ENCODE assay signal across 1 fruit fly cellular context in the genomic region with DNA sequence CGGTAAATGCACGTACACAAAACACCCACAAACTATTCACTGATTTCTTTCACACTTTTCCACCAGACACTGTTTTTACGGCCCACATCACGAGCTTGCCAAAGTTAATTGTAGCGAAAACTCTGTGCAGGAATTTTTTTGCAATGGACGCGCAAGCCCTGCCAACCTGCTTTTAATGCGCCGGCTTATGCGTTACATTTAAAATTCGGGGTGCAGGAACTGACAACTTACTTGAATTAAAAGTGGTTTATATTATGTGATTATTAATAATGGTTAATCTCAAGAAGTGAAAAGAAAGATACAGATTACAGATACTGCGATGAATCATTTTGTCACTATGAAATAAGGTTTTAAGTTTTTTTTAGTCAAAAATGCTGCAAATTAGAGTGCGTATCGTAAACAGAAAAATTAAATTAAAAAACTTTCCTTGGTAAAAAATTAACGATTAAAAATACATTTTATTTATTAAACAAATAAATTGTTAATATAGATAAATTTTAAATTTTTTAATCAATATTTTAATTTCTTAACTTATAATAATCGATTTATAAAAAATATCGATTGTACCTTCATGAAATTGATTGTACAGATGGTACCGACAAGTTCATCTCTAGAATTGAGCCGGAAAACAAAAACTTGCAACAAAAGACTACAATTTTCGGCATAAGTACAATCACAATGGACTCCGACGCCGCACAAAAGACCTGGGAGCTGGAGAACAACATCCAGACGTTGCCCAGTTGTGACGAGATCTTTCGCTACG.
TF ChIP-seq lines count a peak whose summit lies in the region.

Gene CG42232, minus strand, starts transcription at position 163 of the 763 bp plus-strand sequence.
Gene CSN5, plus strand, starts transcription at position 599 of the 763 bp plus-strand sequence.

TF ChIP-seq in whole organism, embryonic, 481 proteins besides CTCF, POLR2A, EP300 and RAD21 (continued from another document and continues in another):
- TF ChIP-seq Dbx (GFP tag; IDR thresholded peaks at IDR 0.05; lab: Robert Waterston, UW) (peak; percentile 47; the same call in 1 of the 3 replicates), CG32772 (GFP tag; IDR thresholded peaks at IDR 0.05; lab: Robert Waterston, UW) (peak; percentile 17; the same call in 1 of the 2 replicates), z (GFP tag; IDR thresholded peaks at IDR 0.05; lab: Robert Waterston, UW) (no peak), CG14667 (GFP tag; IDR thresholded peaks at IDR 0.05; lab: Robert Waterston, UW) (no peak), Bteb2 (GFP tag; optimal IDR thresholded peaks at IDR 0.05; lab: Kevin White, UChicago) (no peak), sens-2 (GFP tag; IDR thresholded peaks at IDR 0.05; lab: Robert Waterston, UW) (no peak), disco-r (GFP tag; optimal IDR thresholded peaks at IDR 0.05; lab: Kevin White, UChicago) (no peak), dmrt99B (tag; optimal IDR thresholded peaks at IDR 0.05; lab: Kevin White, UChicago) (no peak), gsb-n (tag; optimal IDR thresholded peaks at IDR 0.05; lab: Kevin White, UChicago) (no peak), eyg (GFP tag; optimal IDR thresholded peaks at IDR 0.05; lab: Kevin White, UChicago) (no peak), CG31224 (GFP tag; IDR thresholded peaks at IDR 0.05; lab: Robert Waterston, UW) (no peak), gro (GFP tag; optimal IDR thresholded peaks at IDR 0.05; lab: Kevin White, UChicago) (no peak), Ets97D (GFP tag; optimal IDR thresholded peaks at IDR 0.05; lab: Kevin White, UChicago) (peak; percentile 32), E2f2 (GFP tag; IDR thresholded peaks at IDR 0.05; lab: Robert Waterston, UW) (peak; percentile 62), pzg (GFP tag; optimal IDR thresholded peaks at IDR 0.05; lab: Kevin White, UChicago) (peak; percentile 50), cad (GFP tag; optimal IDR thresholded peaks at IDR 0.05; lab: Kevin White, UChicago) (no peak), nerfin-1 (tag; optimal IDR thresholded peaks at IDR 0.05; lab: Kevin White, UChicago) (peak; percentile 99), Ssrp (tag; optimal IDR thresholded peaks at IDR 0.05; lab: Kevin White, UChicago) (peak; percentile 64), CG15011 (GFP tag; optimal IDR thresholded peaks at IDR 0.05; lab: Kevin White, UChicago) (no peak), GATAe (GFP tag; conservative IDR thresholded peaks at IDR 0.05; lab: Robert Waterston, UW) (no peak), lilli (GFP tag; optimal IDR thresholded peaks at IDR 0.05; lab: Kevin White, UChicago) (no peak), chif (GFP tag; optimal IDR thresholded peaks at IDR 0.05; lab: Kevin White, UChicago) (peak; percentile 28 to 45), run (tag; optimal IDR thresholded peaks at IDR 0.05; lab: Kevin White, UChicago) (peak; percentile 17), CG14441 (GFP tag; IDR thresholded peaks at IDR 0.05; lab: Robert Waterston, UW) (peak; percentile 39; the same call in 1 of the 2 replicates), CG12769 (tag; optimal IDR thresholded peaks at IDR 0.05; lab: Kevin White, UChicago) (no peak), CG3726 (GFP tag; IDR thresholded peaks at IDR 0.05; lab: Robert Waterston, UW) (no peak), CG32532 (GFP tag; IDR thresholded peaks at IDR 0.05; lab: Robert Waterston, UW) (peak; percentile 57), D (optimal IDR thresholded peaks at IDR 0.05; lab: Kevin White, UChicago) (no peak), D (GFP tag; optimal IDR thresholded peaks at IDR 0.05; lab: Kevin White, UChicago) (no peak), insv (GFP tag; optimal IDR thresholded peaks at IDR 0.05; lab: Kevin White, UChicago) (peak in 1 of 2 experiments; percentile 4), CG9609 (GFP tag; optimal IDR thresholded peaks at IDR 0.05; lab: Kevin White, UChicago) (peak; percentile 0), CG34224 (GFP tag; IDR thresholded peaks at IDR 0.05; lab: Robert Waterston, UW; ENCODE audit: partially characterized antibody) (no peak), Hmr (GFP tag; optimal IDR thresholded peaks at IDR 0.05; lab: Kevin White, UChicago) (peak; percentile 51), CG17612 (GFP tag; IDR thresholded peaks at IDR 0.05; lab: Robert Waterston, UW) (no peak), toy (GFP tag; IDR thresholded peaks at IDR 0.05; lab: Robert Waterston, UW) (no peak), CG11093 (GFP tag; IDR thresholded peaks at IDR 0.05; lab: Robert Waterston, UW) (no peak), CG10543 (GFP tag; optimal IDR thresholded peaks at IDR 0.05; lab: Kevin White, UChicago) (no peak), da (GFP tag; optimal IDR thresholded peaks at IDR 0.05; lab: Kevin White, UChicago) (no peak), CG13775 (GFP tag; optimal IDR thresholded peaks at IDR 0.05; lab: Kevin White, UChicago) (peak; percentile 80), CG10209 (GFP tag; optimal IDR thresholded peaks at IDR 0.05; lab: Kevin White, UChicago) (no peak), CG4424 (GFP tag; optimal IDR thresholded peaks at IDR 0.05; lab: Kevin White, UChicago) (peak; percentile 75), jing (GFP tag; optimal IDR thresholded peaks at IDR 0.05; lab: Kevin White, UChicago) (no peak), Hr51 (GFP tag; optimal IDR thresholded peaks at IDR 0.05; lab: Kevin White, UChicago) (peak in 1 of 2 experiments; percentile 36), CG12236 (GFP tag; optimal IDR thresholded peaks at IDR 0.05; lab: Kevin White, UChicago) (no peak), ara (GFP tag; IDR thresholded peaks at IDR 0.05; lab: Robert Waterston, UW) (peak; percentile 47; the same call in 1 of the 2 replicates), CG4730 (GFP tag; IDR thresholded peaks at IDR 0.05; lab: Robert Waterston, UW) (0 out of 2 replicates have a peak, but pooled peaks have one; percentile 21), Abd-B (GFP tag; optimal IDR thresholded peaks at IDR 0.05; lab: Kevin White, UChicago) (no peak), bsh (GFP tag; optimal IDR thresholded peaks at IDR 0.05; lab: Kevin White, UChicago) (no peak), CG1603 (tag; optimal IDR thresholded peaks at IDR 0.05; lab: Kevin White, UChicago) (no peak), tx (GFP tag; optimal IDR thresholded peaks at IDR 0.05; lab: Kevin White, UChicago) (peak; percentile 6), CG18764 (GFP tag; optimal IDR thresholded peaks at IDR 0.05; lab: Kevin White, UChicago) (peak; percentile 40), crc (GFP tag; optimal IDR thresholded peaks at IDR 0.05; lab: Kevin White, UChicago) (no peak), Dip2 (GFP tag; IDR thresholded peaks at IDR 0.05; lab: Robert Waterston, UW) (no peak), Vsx1 (GFP tag; optimal IDR thresholded peaks at IDR 0.05; lab: Kevin White, UChicago) (no peak), dysf (GFP tag; IDR thresholded peaks at IDR 0.05; lab: Robert Waterston, UW) (0 out of 3 replicates have a peak, but pooled peaks have one; percentile 19), Oli (tag; optimal IDR thresholded peaks at IDR 0.05; lab: Kevin White, UChicago) (no peak), lov (optimal IDR thresholded peaks at IDR 0.05; lab: Kevin White, UChicago) (no peak), lov (GFP tag; IDR thresholded peaks at IDR 0.05; lab: Robert Waterston, UW) (no peak), NC2α (GFP tag; optimal IDR thresholded peaks at IDR 0.05; lab: Kevin White, UChicago) (no peak), CG11695 (GFP tag; IDR thresholded peaks at IDR 0.05; lab: Robert Waterston, UW) (no peak), CG6689 (GFP tag; IDR thresholded peaks at IDR 0.05; lab: Robert Waterston, UW) (peak; percentile 59), CG17829 (tag; optimal IDR thresholded peaks at IDR 0.05; lab: Kevin White, UChicago) (peak; percentile 76), esg (GFP tag; conservative IDR thresholded peaks at IDR 0.05; lab: Robert Waterston, UW) (no peak), CG15073 (GFP tag; optimal IDR thresholded peaks at IDR 0.05; lab: Kevin White, UChicago) (no peak), CG10979 (tag; optimal IDR thresholded peaks at IDR 0.05; lab: Kevin White, UChicago) (peak; percentile 68), CG2129 (GFP tag; IDR thresholded peaks at IDR 0.05; lab: Robert Waterston, UW; ENCODE audit: partially characterized antibody) (no peak; the same call in 1 of the 2 replicates), az2 (GFP tag; optimal IDR thresholded peaks at IDR 0.05; lab: Kevin White, UChicago) (peak; percentile 67), stwl (tag; optimal IDR thresholded peaks at IDR 0.05; lab: Kevin White, UChicago) (peak; percentile 68), vnd (GFP tag; IDR thresholded peaks at IDR 0.05; lab: Robert Waterston, UW; ENCODE audit: partially characterized antibody) (no peak), shn (GFP tag; optimal IDR thresholded peaks at IDR 0.05; lab: Kevin White, UChicago) (peak; percentile 12), CG2875 (GFP tag; optimal IDR thresholded peaks at IDR 0.05; lab: Kevin White, UChicago) (peak; percentile 26), ems (GFP tag; optimal IDR thresholded peaks at IDR 0.05; lab: Kevin White, UChicago) (peak; percentile 44), Nf-YA (GFP tag; IDR thresholded peaks at IDR 0.05; lab: Robert Waterston, UW) (no peak), p53 (GFP tag; optimal IDR thresholded peaks at IDR 0.05; lab: Kevin White, UChicago) (peak; percentile 49), Sin3A (optimal IDR thresholded peaks at IDR 0.05; lab: Kevin White, UChicago) (peak; percentile 18), Scr (GFP tag; IDR thresholded peaks at IDR 0.05; lab: Robert Waterston, UW; ENCODE audit: partially characterized antibody) (peak; percentile 64), repo (GFP tag; optimal IDR thresholded peaks at IDR 0.05; lab: Kevin White, UChicago) (peak; percentile 16), vvl (GFP tag; IDR thresholded peaks at IDR 0.05; lab: Robert Waterston, UW) (peak; percentile 71), salm (tag; optimal IDR thresholded peaks at IDR 0.05; lab: Kevin White, UChicago) (no peak), Gug (GFP tag; IDR thresholded peaks at IDR 0.05; lab: Robert Waterston, UW) (no peak; the same call in 3 of the 4 replicates), Fer2 (tag; optimal IDR thresholded peaks at IDR 0.05; lab: Kevin White, UChicago) (peak; percentile 47), CG8281 (tag; optimal IDR thresholded peaks at IDR 0.05; lab: Kevin White, UChicago) (no peak), ac (GFP tag; optimal IDR thresholded peaks at IDR 0.05; lab: Kevin White, UChicago) (no peak), CG3847 (GFP tag; IDR thresholded peaks at IDR 0.05; lab: Robert Waterston, UW) (peak; percentile 69), Rx (GFP tag; IDR thresholded peaks at IDR 0.05; lab: Robert Waterston, UW) (peak; percentile 30; the same call in 1 of the 2 replicates), CG10267 (tag; optimal IDR thresholded peaks at IDR 0.05; lab: Kevin White, UChicago) (peak; percentile 75), caup (GFP tag; optimal IDR thresholded peaks at IDR 0.05; lab: Kevin White, UChicago; ENCODE audit: severe bottlenecking) (no peak), CG4617 (GFP tag; optimal IDR thresholded peaks at IDR 0.05; lab: Kevin White, UChicago; ENCODE audit: borderline replicate concordance) (peak; percentile 13), CG14860 (GFP tag; IDR thresholded peaks at IDR 0.05; lab: Robert Waterston, UW; ENCODE audit: partially characterized antibody) (peak; percentile 30; the same call in 1 of the 3 replicates), Dek (tag; optimal IDR thresholded peaks at IDR 0.05; lab: Kevin White, UChicago) (peak; percentile 28), CG11560 (tag; IDR thresholded peaks at IDR 0.05; lab: Robert Waterston, UW) (no peak), slou (GFP tag; optimal IDR thresholded peaks at IDR 0.05; lab: Kevin White, UChicago) (peak; percentile 21), Gsc (GFP tag; IDR thresholded peaks at IDR 0.05; lab: Robert Waterston, UW) (no peak), CG6254 (GFP tag; optimal IDR thresholded peaks at IDR 0.05; lab: Kevin White, UChicago) (peak; percentile 21), CG8388 (GFP tag; optimal IDR thresholded peaks at IDR 0.05; lab: Kevin White, UChicago) (no peak), fru (optimal IDR thresholded peaks at IDR 0.05; lab: Kevin White, UChicago) (no peak), Sox102F (GFP tag; optimal IDR thresholded peaks at IDR 0.05; lab: Kevin White, UChicago) (no peak), twi (tag; optimal IDR thresholded peaks at IDR 0.05; lab: Kevin White, UChicago) (peak; percentile 12), hth (optimal IDR thresholded peaks at IDR 0.05; lab: Kevin White, UChicago) (no peak), CG6272 (GFP tag; IDR thresholded peaks at IDR 0.05; lab: Robert Waterston, UW) (peak; percentile 45; the same call in 1 of the 2 replicates), CG31388 (GFP tag; optimal IDR thresholded peaks at IDR 0.05; lab: Kevin White, UChicago) (peak; percentile 39), lab (GFP tag; optimal IDR thresholded peaks at IDR 0.05; lab: Kevin White, UChicago) (no peak), HLH54F (GFP tag; optimal IDR thresholded peaks at IDR 0.05; lab: Kevin White, UChicago) (peak; percentile 54), NFAT (GFP tag; IDR thresholded peaks at IDR 0.05; lab: Robert Waterston, UW) (no peak), otp (GFP tag; IDR thresholded peaks at IDR 0.05; lab: Robert Waterston, UW) (no peak), CG4820 (GFP tag; optimal IDR thresholded peaks at IDR 0.05; lab: Kevin White, UChicago) (peak; percentile 54), br (optimal IDR thresholded peaks at IDR 0.05; lab: Kevin White, UChicago) (no peak), ftz-f1 (GFP tag; optimal IDR thresholded peaks at IDR 0.05; lab: Kevin White, UChicago) (no peak), pho (GFP tag; optimal IDR thresholded peaks at IDR 0.05; lab: Kevin White, UChicago) (peak; percentile 55), hkb (optimal IDR thresholded peaks at IDR 0.05; lab: Kevin White, UChicago) (no peak), hkb (GFP tag; IDR thresholded peaks at IDR 0.05; lab: Robert Waterston, UW) (peak; percentile 51; the same call in 1 of the 2 replicates), CG4707 (GFP tag; optimal IDR thresholded peaks at IDR 0.05; lab: Kevin White, UChicago) (no peak), amos (GFP tag; IDR thresholded peaks at IDR 0.05; lab: Robert Waterston, UW; ENCODE audit: partially characterized antibody) (peak; percentile 51; the same call in 1 of the 2 replicates), CG13287 (GFP tag; IDR thresholded peaks at IDR 0.05; lab: Robert Waterston, UW; ENCODE audit: partially characterized antibody) (peak; percentile 61), CG15514 (GFP tag; optimal IDR thresholded peaks at IDR 0.05; lab: Kevin White, UChicago) (peak; percentile 59), CG18262 (tag; optimal IDR thresholded peaks at IDR 0.05; lab: Kevin White, UChicago) (peak; percentile 51), pnt (GFP tag; optimal IDR thresholded peaks at IDR 0.05; lab: Kevin White, UChicago) (peak; percentile 65), ewg (GFP tag; optimal IDR thresholded peaks at IDR 0.05; lab: Kevin White, UChicago) (peak; percentile 15), her (GFP tag; optimal IDR thresholded peaks at IDR 0.05; lab: Kevin White, UChicago) (no peak), slp2 (GFP tag; optimal IDR thresholded peaks at IDR 0.05; lab: Kevin White, UChicago) (no peak), Rfx (GFP tag; IDR thresholded peaks at IDR 0.05; lab: Robert Waterston, UW) (peak; percentile 65; the same call in 1 of the 2 replicates)
